Worm (Caenorhabditis elegans) whole organism, L4 larva: ENCODE data around the gene F22E5.1.

Experiments
- F44E2.7 ChIP-seq: fragments of 200-800 bp; sonication (Bioruptor generic); IDR thresholded peaks from 2 replicates; pipeline ENCODE4 v2.1.2; 2022; ENCODE audit warnings: missing genetic modification characterization, missing compliant biosample characterization
- ama-1 ChIP-seq: fragments of 150-350 bp; optimal IDR thresholded peaks from 2 replicates; lab custom pipeline; 2014; ENCODE audit warnings: inconsistent platforms, mixed read lengths
- lin-38 ChIP-seq: fragments of 200-800 bp; sonication (Bioruptor generic); IDR thresholded peaks from 2 replicates; pipeline ENCODE4 v1.3.6; 2022; ENCODE audit warnings: missing genetic modification reagents, missing genetic modification characterization, missing compliant biosample characterization
- mdl-1 ChIP-seq, 2 experiments: fragments of 150-350 bp in 1 of 2; sonication (generic microtip) in 1 of 2; optimal IDR thresholded peaks; 2 replicates each; lab custom pipeline; 2014 to 2017; ENCODE audit warnings: missing biosample characterization in 2 of 2, missing genetic modification characterization in 2 of 2
- mep-1 ChIP-seq: fragments of 150-350 bp; sonication (generic microtip); optimal IDR thresholded peaks from 3 replicates; lab custom pipeline; 2014; ENCODE audit warnings: missing biosample characterization, missing genetic modification characterization
- nhr-11 ChIP-seq: fragments of 150-350 bp; optimal IDR thresholded peaks from 2 replicates; lab custom pipeline; 2014; ENCODE audit warnings: missing biosample characterization, missing genetic modification characterization
- nhr-25 ChIP-seq: sonication (generic microtip); optimal IDR thresholded peaks from 2 replicates; lab custom pipeline; 2017; ENCODE audit warnings: missing genetic modification characterization, mild to moderate bottlenecking, missing compliant biosample characterization, antibody characterized with exemption, moderate library complexity, borderline replicate concordance; ENCODE audit not compliant: insufficient read depth
- snpc-4 ChIP-seq: fragments of 150-350 bp; optimal IDR thresholded peaks from 2 replicates; lab custom pipeline; 2014; ENCODE audit warnings: missing biosample characterization, missing genetic modification characterization
- unc-39 ChIP-seq: sonication (generic microtip); optimal IDR thresholded peaks from 2 replicates; lab custom pipeline; 2017; ENCODE audit warnings: missing biosample characterization, missing genetic modification characterization

- TF ChIP-seq mdl-1 (tag; optimal IDR thresholded peaks at IDR 0.05; lab: Kevin White, UChicago) = no peak
- no peak for TF ChIP-seq F44E2.7
- TF ChIP-seq nhr-25 (tag; lab: Kevin White, UChicago) = no peak
- TF ChIP-seq unc-39 = no peak
- no peak for TF ChIP-seq mep-1 (tag; lab: Kevin White, UChicago)
- no peak for TF ChIP-seq lin-38 (GFP tag; lab: Robert Waterston, UW)
- TF ChIP-seq snpc-4 = no peak
- TF ChIP-seq ama-1 (lab: Kevin White, UChicago) = no peak
- no peak for TF ChIP-seq nhr-11 (tag; lab: Kevin White, UChicago)
Measured at ce11 chrII:2627154-2627799, 46.3 kb upstream of the F22E5.1 start, which contains the start of gene sri-71.
